Fruit fly (Drosophila melanogaster) whole organism, wandering third instar larva: Measurements from ENCODE around the gene TTLL1A.

Source experiments
- Abd-B ChIP-seq: fragments of >200 bp; optimal IDR thresholded peaks from 2 replicates; lab custom pipeline; 2017; ENCODE audit warnings: missing biosample characterization, missing genetic modification characterization
- CG9705 ChIP-seq: fragments of 200-800 bp; sonication (Bioruptor generic); optimal IDR thresholded peaks from 2 replicates; lab custom pipeline; 2018; ENCODE audit warnings: missing biosample characterization, mild to moderate bottlenecking, missing genetic modification characterization
- CrebA ChIP-seq: fragments of 200-800 bp; sonication (Bioruptor generic); optimal IDR thresholded peaks from 2 replicates; lab custom pipeline; 2016; ENCODE audit warnings: missing biosample characterization, mild to moderate bottlenecking, missing genetic modification characterization, borderline replicate concordance
- Dfd ChIP-seq: fragments of >200 bp; optimal IDR thresholded peaks from 2 replicates; lab custom pipeline; 2017; ENCODE audit warnings: missing biosample characterization, missing genetic modification characterization
- Dif ChIP-seq: fragments of 200-275, 200-300 bp; sonication (Bioruptor generic); optimal IDR thresholded peaks from 2 replicates; lab custom pipeline; 2018; ENCODE audit warnings: missing biosample characterization, missing genetic modification characterization; ENCODE audit not compliant: partially characterized antibody
- GATAd ChIP-seq: sonication (Bioruptor generic); optimal IDR thresholded peaks from 2 replicates; lab custom pipeline; 2016; ENCODE audit warnings: missing biosample characterization, missing genetic modification characterization
- HLH106 ChIP-seq: fragments of 200-800 bp; optimal IDR thresholded peaks from 3 replicates; lab custom pipeline; 2019; ENCODE audit warnings: missing biosample characterization, mild to moderate bottlenecking, missing genetic modification characterization, moderate library complexity
- Hnf4 ChIP-seq: fragments of 200-800 bp; sonication (Bioruptor generic); optimal IDR thresholded peaks from 2 replicates; lab custom pipeline; 2016; ENCODE audit warnings: missing biosample characterization, mild to moderate bottlenecking, missing genetic modification characterization
- Hr78 ChIP-seq: fragments of >200 bp; optimal IDR thresholded peaks from 2 replicates; lab custom pipeline; 2017; ENCODE audit warnings: missing biosample characterization, missing genetic modification characterization
- Hr83 ChIP-seq: fragments of 200-300 bp; sonication (Bioruptor generic); optimal IDR thresholded peaks from 2 replicates; lab custom pipeline; 2016; ENCODE audit warnings: missing biosample characterization, mild to moderate bottlenecking, missing genetic modification characterization, moderate library complexity; ENCODE audit not compliant: poor library complexity, severe bottlenecking
- Jra ChIP-seq: sonication (Bioruptor generic); optimal IDR thresholded peaks from 2 replicates; lab custom pipeline; 2016; ENCODE audit warnings: missing biosample characterization, missing genetic modification characterization
- Myc ChIP-seq: fragments of >200 bp; optimal IDR thresholded peaks from 2 replicates; lab custom pipeline; 2017
- OdsH ChIP-seq: fragments of 200-800 bp; sonication (Bioruptor generic); optimal IDR thresholded peaks from 2 replicates; lab custom pipeline; 2016; ENCODE audit warnings: missing biosample characterization, mild to moderate bottlenecking, missing genetic modification characterization
- Rel ChIP-seq, 2 experiments: fragments of 200-800 bp; sonication (Bioruptor generic) in 1 of 2; optimal IDR thresholded peaks; 2 replicates in 1 of 2; 3 replicates in 1 of 2; lab custom pipeline; 2016 to 2019; ENCODE audit warnings: mild to moderate bottlenecking in 2 of 2, missing biosample characterization in 2 of 2, missing genetic modification characterization in 2 of 2, moderate library complexity in 1 of 2
- Sp1 ChIP-seq: fragments of 200-800 bp; sonication (Bioruptor generic); optimal IDR thresholded peaks from 3 replicates; lab custom pipeline; 2019; ENCODE audit warnings: missing biosample characterization, mild to moderate bottlenecking, missing genetic modification characterization, moderate library complexity
- Vsx2 ChIP-seq: fragments of 200-300, 225-300 bp; sonication (Bioruptor generic); optimal IDR thresholded peaks from 2 replicates; lab custom pipeline; 2018; ENCODE audit warnings: missing biosample characterization, missing genetic modification characterization; ENCODE audit not compliant: partially characterized antibody
- br ChIP-seq: fragments of 200-800 bp; sonication (Bioruptor generic); optimal IDR thresholded peaks from 2 replicates; lab custom pipeline; 2016; ENCODE audit warnings: missing biosample characterization, missing genetic modification characterization
- brk ChIP-seq: fragments of 200-800 bp; sonication (Bioruptor generic); optimal IDR thresholded peaks from 2 replicates; lab custom pipeline; 2016; ENCODE audit warnings: missing biosample characterization, mild to moderate bottlenecking, missing genetic modification characterization
- dmrt93B ChIP-seq: fragments of 200-800 bp; sonication (Bioruptor generic); optimal IDR thresholded peaks from 2 replicates; lab custom pipeline; 2018; ENCODE audit warnings: missing biosample characterization, mild to moderate bottlenecking, missing genetic modification characterization
- dsf ChIP-seq: sonication (Bioruptor generic); optimal IDR thresholded peaks from 2 replicates; lab custom pipeline; 2016; ENCODE audit warnings: missing biosample characterization, missing genetic modification characterization, borderline replicate concordance
- ey ChIP-seq: fragments of 200-800 bp; sonication (Bioruptor generic); optimal IDR thresholded peaks from 2 replicates; lab custom pipeline; 2016; ENCODE audit warnings: missing biosample characterization, missing genetic modification characterization
- foxo ChIP-seq, 2 experiments: fragments of 200-800 bp; sonication (Bioruptor generic); optimal IDR thresholded peaks; 2 replicates in 1 of 2; 3 replicates in 1 of 2; lab custom pipeline; 2016 to 2017; ENCODE audit warnings: missing biosample characterization in 2 of 2, missing genetic modification characterization in 2 of 2
- fru ChIP-seq: fragments of 200-800 bp; sonication (Bioruptor generic); optimal IDR thresholded peaks from 3 replicates; lab custom pipeline; 2016; ENCODE audit warnings: missing biosample characterization, mild to moderate bottlenecking, missing genetic modification characterization
- h ChIP-seq: fragments of 200-800 bp; sonication (Bioruptor generic); optimal IDR thresholded peaks from 3 replicates; lab custom pipeline; 2016; ENCODE audit warnings: missing biosample characterization, mild to moderate bottlenecking, missing genetic modification characterization
- jim ChIP-seq: fragments of 175-275, 200-325 bp; sonication (Bioruptor generic); optimal IDR thresholded peaks from 2 replicates; lab custom pipeline; 2016; ENCODE audit warnings: missing biosample characterization, mild to moderate bottlenecking, missing genetic modification characterization
- lola ChIP-seq: fragments of >200 bp; optimal IDR thresholded peaks from 2 replicates; lab custom pipeline; 2017; ENCODE audit warnings: missing biosample characterization, missing genetic modification characterization
- pan ChIP-seq: fragments of >200 bp; optimal IDR thresholded peaks from 2 replicates; lab custom pipeline; 2017
- psq ChIP-seq: fragments of 200-800 bp; sonication (Bioruptor generic); optimal IDR thresholded peaks from 3 replicates; lab custom pipeline; 2017; ENCODE audit warnings: missing biosample characterization, mild to moderate bottlenecking, missing genetic modification characterization, moderate library complexity
- rgr ChIP-seq: fragments of 200-800 bp; sonication (Bioruptor generic); optimal IDR thresholded peaks from 3 replicates; lab custom pipeline; 2016; ENCODE audit warnings: missing biosample characterization, mild to moderate bottlenecking, missing genetic modification characterization
- sage ChIP-seq: fragments of 200-800 bp; sonication (Bioruptor generic); optimal IDR thresholded peaks from 2 replicates; lab custom pipeline; 2016; ENCODE audit warnings: missing biosample characterization, mild to moderate bottlenecking, missing genetic modification characterization
- sv ChIP-seq: fragments of 200-800 bp; sonication (Bioruptor generic); optimal IDR thresholded peaks from 3 replicates; lab custom pipeline; 2016; ENCODE audit warnings: missing biosample characterization, missing genetic modification characterization
- tai ChIP-seq: sonication (Bioruptor generic); optimal IDR thresholded peaks from 2 replicates; lab custom pipeline; 2016; ENCODE audit warnings: missing biosample characterization, missing genetic modification characterization
- usp ChIP-seq: fragments of >200 bp; optimal IDR thresholded peaks from 2 replicates; lab custom pipeline; 2017; ENCODE audit warnings: missing biosample characterization, missing genetic modification characterization
- woc ChIP-seq: sonication (Bioruptor generic); optimal IDR thresholded peaks from 2 replicates; lab custom pipeline; 2016; ENCODE audit warnings: missing biosample characterization, mild to moderate bottlenecking, missing genetic modification characterization

Gene TTLL1A

dm6 chrX:17177606-17178005, 24.8 kb downstream of the TTLL1A start:
- TF ChIP-seq dsf (no peak), HLH106 (no peak), CrebA (GFP tag; lab: Kevin White, UChicago) (no peak), Jra (GFP tag; lab: Kevin White, UChicago) (no peak), GATAd (GFP tag; lab: Kevin White, UChicago) (no peak), dmrt93B (GFP tag; lab: Kevin White, UChicago) (no peak), jim (no peak), rgr (no peak), Vsx2 (GFP tag; lab: Kevin White, UChicago) (no peak)

DNA sequence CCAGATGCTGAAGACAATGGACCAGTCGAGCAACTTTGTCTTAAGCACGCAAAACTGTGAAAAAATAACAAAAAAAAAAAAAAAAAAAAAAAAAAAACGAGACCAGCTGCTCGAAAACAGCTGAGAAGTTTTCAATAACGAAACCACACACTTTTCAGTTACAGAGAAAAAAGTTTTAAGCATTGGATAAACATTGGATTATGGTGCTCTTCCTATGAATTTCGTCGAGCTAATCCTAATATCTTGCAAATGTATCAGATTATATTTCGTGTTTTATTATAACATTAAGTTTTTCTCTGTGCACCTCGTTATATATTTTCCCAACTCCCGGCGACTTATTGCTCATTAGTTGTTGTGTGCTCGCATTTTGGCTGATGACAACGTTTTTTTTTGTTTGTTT, 25.9 kb downstream of the TTLL1A start:
- TF ChIP-seq usp (no peak), OdsH (GFP tag; lab: Kevin White, UChicago) (peak; percentile 9), woc (GFP tag; lab: Kevin White, UChicago) (peak; percentile 23), sv (peak; percentile 37), HLH106 (peak; percentile 16), GATAd (GFP tag; lab: Kevin White, UChicago) (no peak), foxo (GFP tag; optimal IDR thresholded peaks at IDR 0.05; lab: Kevin White, UChicago) (peak in 1 of 2 experiments; percentile 33), ey (GFP tag; lab: Kevin White, UChicago) (peak; percentile 34), lola (GFP tag; lab: Kevin White, UChicago) (no peak), fru (peak; percentile 24), h (GFP tag; lab: Kevin White, UChicago) (peak; percentile 55)

DNA sequence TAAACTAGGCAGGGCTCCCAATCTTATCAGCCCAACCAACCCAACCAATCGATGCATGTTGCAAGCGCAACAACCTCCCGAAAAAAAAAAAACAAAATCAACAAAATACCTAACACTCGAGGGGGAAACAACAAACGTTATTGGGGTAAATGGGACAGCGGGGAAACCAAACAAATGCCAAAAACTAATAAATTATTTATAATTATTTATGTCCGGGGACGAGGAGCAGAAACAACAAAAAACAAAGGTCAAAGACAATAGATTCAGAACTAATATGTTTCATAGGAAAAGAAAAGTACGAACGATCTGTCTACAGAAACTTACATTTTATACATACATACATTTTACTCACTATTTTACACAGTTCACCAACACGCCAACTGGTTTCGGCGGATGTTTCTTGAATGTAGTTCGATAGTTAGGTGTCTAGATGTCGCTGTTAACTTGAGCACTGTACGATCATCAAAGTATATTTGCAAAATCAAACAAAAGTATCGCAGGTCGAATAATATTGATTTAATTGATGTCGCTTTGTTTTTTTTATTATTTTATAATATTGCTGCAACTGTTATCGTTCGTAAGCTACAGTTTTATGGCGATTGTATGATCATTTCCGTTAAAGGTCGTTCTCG, 26.7 kb downstream of the TTLL1A start:
- TF ChIP-seq brk (peak; percentile 35), h (GFP tag; lab: Kevin White, UChicago) (peak; percentile 34), Vsx2 (GFP tag; lab: Kevin White, UChicago) (no peak), rgr (peak; percentile 50), fru (peak; percentile 20), Hnf4 (GFP tag; lab: Kevin White, UChicago) (peak; percentile 7), Myc (lab: Kevin White, UChicago) (peak; percentile 75), Hr83 (GFP tag; lab: Kevin White, UChicago) (peak; percentile 2), Hr78 (no peak), tai (peak; percentile 60), dmrt93B (GFP tag; lab: Kevin White, UChicago) (peak; percentile 1), HLH106 (peak; percentile 22), Jra (GFP tag; lab: Kevin White, UChicago) (no peak), foxo (GFP tag; optimal IDR thresholded peaks at IDR 0.05; lab: Kevin White, UChicago) (peak in 1 of 2 experiments; percentile 42)

DNA sequence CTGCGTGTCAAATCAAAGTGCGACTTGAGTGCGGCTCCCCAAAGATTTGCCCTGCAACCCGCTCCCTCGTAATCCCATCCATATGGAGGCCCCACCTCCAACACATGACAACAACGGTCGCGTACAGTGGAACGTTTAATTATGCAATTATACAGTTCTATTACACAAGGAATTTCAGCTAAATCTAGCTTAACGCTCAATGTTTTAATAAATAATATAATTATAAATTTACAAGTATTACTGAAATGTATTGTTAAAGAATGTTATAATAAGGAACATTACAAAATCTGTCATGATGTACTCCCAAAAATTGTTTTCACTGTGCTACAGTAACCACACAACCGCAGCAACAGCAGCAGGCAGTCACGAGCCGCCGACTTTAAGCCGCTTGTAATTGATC, 28.3 kb downstream of the TTLL1A start:
- TF ChIP-seq HLH106 = peak; percentile 8
- no peak for TF ChIP-seq fru

DNA sequence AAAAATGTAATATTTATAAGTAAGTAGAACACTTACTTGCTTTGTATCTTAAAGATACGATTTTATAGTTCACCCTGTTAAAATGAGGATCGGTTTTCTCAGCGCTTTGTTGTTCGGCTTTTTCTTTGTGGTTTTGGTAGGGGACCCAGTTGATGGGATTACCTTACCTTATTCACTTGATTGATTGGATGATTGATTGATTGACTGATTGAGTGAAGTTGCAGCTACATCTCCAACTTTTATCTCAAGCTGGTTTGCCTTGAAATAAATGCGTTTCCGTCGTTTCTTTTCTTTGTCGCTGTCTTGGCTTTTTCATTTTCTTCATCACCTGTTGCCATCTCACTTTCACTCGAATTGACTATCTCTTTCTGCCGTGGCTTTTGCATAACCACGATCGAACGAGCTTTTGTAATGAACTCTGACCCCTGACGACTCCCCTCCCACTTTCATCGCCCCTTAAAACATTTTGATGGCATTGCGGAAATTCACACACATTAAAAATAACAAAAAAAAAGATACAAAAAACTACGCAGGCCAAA, 29.6 kb downstream of the TTLL1A start:
- TF ChIP-seq HLH106 (no peak), ey (GFP tag; lab: Kevin White, UChicago) (no peak), Rel (GFP tag; optimal IDR thresholded peaks at IDR 0.05; lab: Kevin White, UChicago) (no peak), Rel (tag; optimal IDR thresholded peaks at IDR 0.05; lab: Kevin White, UChicago) (no peak), GATAd (GFP tag; lab: Kevin White, UChicago) (no peak), CrebA (GFP tag; lab: Kevin White, UChicago) (no peak), sv (no peak), Hnf4 (GFP tag; lab: Kevin White, UChicago) (no peak), OdsH (GFP tag; lab: Kevin White, UChicago) (no peak), sage (no peak), pan (lab: Kevin White, UChicago) (no peak), Hr83 (GFP tag; lab: Kevin White, UChicago) (no peak)

DNA sequence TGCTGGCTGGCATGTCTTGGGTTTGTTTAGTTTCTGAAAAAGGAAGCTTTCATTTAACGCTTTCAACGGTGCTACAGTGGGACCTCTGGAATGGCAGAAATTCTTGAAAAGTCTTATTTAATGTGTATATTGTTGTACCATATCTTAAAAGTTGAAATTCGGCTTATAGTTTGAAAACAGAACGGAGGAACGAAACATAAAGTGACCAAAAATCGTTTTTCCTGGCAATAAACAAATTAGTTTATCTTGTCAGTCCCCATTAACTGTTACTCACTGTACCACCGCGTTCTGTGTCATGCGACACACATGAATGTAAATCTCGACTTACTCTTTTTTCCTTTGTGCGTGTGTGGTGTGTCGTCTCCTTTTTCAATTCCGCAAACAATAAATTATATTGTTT, 30.3 kb downstream of the TTLL1A start:
- TF ChIP-seq Hnf4 (GFP tag; lab: Kevin White, UChicago) (peak; percentile 50), Jra (GFP tag; lab: Kevin White, UChicago) (no peak), Sp1 (no peak), sage (no peak), OdsH (GFP tag; lab: Kevin White, UChicago) (peak; percentile 6), GATAd (GFP tag; lab: Kevin White, UChicago) (no peak), psq (GFP tag; lab: Kevin White, UChicago) (no peak), Hr78 (no peak), dmrt93B (GFP tag; lab: Kevin White, UChicago) (peak; percentile 18), Rel (GFP tag; optimal IDR thresholded peaks at IDR 0.05; lab: Kevin White, UChicago) (no peak), Rel (tag; optimal IDR thresholded peaks at IDR 0.05; lab: Kevin White, UChicago) (no peak), pan (lab: Kevin White, UChicago) (no peak), Dfd (GFP tag; lab: Kevin White, UChicago) (no peak), fru (peak; percentile 40), h (GFP tag; lab: Kevin White, UChicago) (peak; percentile 47), CrebA (GFP tag; lab: Kevin White, UChicago) (no peak), br (peak; percentile 46), jim (no peak), Dif (GFP tag; lab: Kevin White, UChicago) (no peak), lola (GFP tag; lab: Kevin White, UChicago) (no peak), CG9705 (GFP tag; lab: Kevin White, UChicago) (no peak), rgr (peak; percentile 36), Myc (lab: Kevin White, UChicago) (no peak), usp (no peak), Abd-B (GFP tag; lab: Kevin White, UChicago) (no peak), ey (GFP tag; lab: Kevin White, UChicago) (peak; percentile 55), woc (GFP tag; lab: Kevin White, UChicago) (peak; percentile 52)
